Fruit fly (Drosophila melanogaster) Kc167 (cell line): ENCODE measurements around the gene CG31683.

Source experiments
- Myc ChIP-seq: fragments of >200 bp; optimal IDR thresholded peaks from 2 replicates; lab custom pipeline; 2017; ENCODE audit warnings: missing external identifiers
- Sin3A ChIP-seq: fragments of >200 bp; optimal IDR thresholded peaks from 2 replicates; lab custom pipeline; 2018; ENCODE audit warnings: missing external identifiers
- h ChIP-seq: fragments of >200 bp; optimal IDR thresholded peaks from 3 replicates; lab custom pipeline; 2018; ENCODE audit warnings: missing external identifiers
- insv ChIP-seq: fragments of >200 bp; optimal IDR thresholded peaks from 3 replicates; lab custom pipeline; 2018; ENCODE audit warnings: missing external identifiers
- psq ChIP-seq: fragments of >200 bp; optimal IDR thresholded peaks from 2 replicates; lab custom pipeline; 2017; ENCODE audit warnings: missing external identifiers
- ttk ChIP-seq: sonication (Bioruptor generic); optimal IDR thresholded peaks from 2 replicates; lab custom pipeline; 2017; ENCODE audit warnings: missing external identifiers

CG31683 gene

dm6 chr2L:20425854-20426396 lies 23.8 kb downstream of the CG31683 start, which contains the start of gene CG31688:
Gene CG31688, plus strand, starts transcription at chr2L:20426199.
- no peak for TF ChIP-seq h
- no peak for TF ChIP-seq insv (lab: Kevin White, UChicago)
- no peak for TF ChIP-seq Myc (lab: Kevin White, UChicago)
- no peak for TF ChIP-seq Sin3A
- no peak for TF ChIP-seq psq (lab: Kevin White, UChicago)
- no peak for TF ChIP-seq ttk (lab: Kevin White, UChicago)

- no peak for TF ChIP-seq psq (lab: Kevin White, UChicago)
- no peak for TF ChIP-seq Myc (lab: Kevin White, UChicago)
- no peak for TF ChIP-seq insv (lab: Kevin White, UChicago)
- no peak for TF ChIP-seq Sin3A
- TF ChIP-seq ttk (lab: Kevin White, UChicago), result no peak
- TF ChIP-seq h, result no peak
Observed at dm6 chr2L:20424560-20424959, 25.2 kb downstream of the CG31683 start, which contains the start of gene CG15130. Gene CG15130, minus strand, starts transcription at chr2L:20424660.

- TF ChIP-seq h, result no peak
- TF ChIP-seq ttk (lab: Kevin White, UChicago), result no peak
- TF ChIP-seq Myc (lab: Kevin White, UChicago), result no peak
- no peak for TF ChIP-seq psq (lab: Kevin White, UChicago)
Observed at dm6 chr2L:20420035-20420434, 29.7 kb downstream of the CG31683 start.

dm6 chr2L:20417597-20418286 lies 32.0 kb downstream of the CG31683 start:
- TF ChIP-seq psq (lab: Kevin White, UChicago), result no peak
- no peak for TF ChIP-seq Sin3A
- no peak for TF ChIP-seq h
- TF ChIP-seq insv (lab: Kevin White, UChicago), result no peak
- no peak for TF ChIP-seq Myc (lab: Kevin White, UChicago)
- TF ChIP-seq ttk (lab: Kevin White, UChicago), result no peak

- TF ChIP-seq Sin3A, result no peak
- TF ChIP-seq Myc (lab: Kevin White, UChicago), result no peak
Observed at dm6 chr2L:20416754-20417563, 32.8 kb downstream of the CG31683 start, which contains the start of the genes CG10949 and Arpc2. Gene CG10949, minus strand, starts transcription at chr2L:20416918. Gene Arpc2, plus strand, starts transcription at chr2L:20417057.

- TF ChIP-seq ttk (lab: Kevin White, UChicago), result no peak
- TF ChIP-seq psq (lab: Kevin White, UChicago), result no peak
- no peak for TF ChIP-seq insv (lab: Kevin White, UChicago)
- TF ChIP-seq Myc (lab: Kevin White, UChicago), result no peak
- TF ChIP-seq Sin3A, result no peak
- no peak for TF ChIP-seq h
Observed at dm6 chr2L:20414750-20415211, 35.0 kb downstream of the CG31683 start, which contains the start of gene CG10947. Gene CG10947, minus strand, starts transcription at chr2L:20414800.

dm6 chr2L:20413826-20414225 lies 35.9 kb downstream of the CG31683 start:
- TF ChIP-seq Sin3A (no peak), insv (lab: Kevin White, UChicago) (no peak)

- TF ChIP-seq h, result no peak
- TF ChIP-seq ttk (lab: Kevin White, UChicago), result no peak
- TF ChIP-seq Myc (lab: Kevin White, UChicago), result no peak
- TF ChIP-seq psq (lab: Kevin White, UChicago), result no peak
- TF ChIP-seq insv (lab: Kevin White, UChicago), result no peak
- TF ChIP-seq Sin3A, result no peak
Observed at dm6 chr2L:20401408-20401807, 48.4 kb downstream of the CG31683 start.

- TF ChIP-seq Sin3A (no peak), Myc (lab: Kevin White, UChicago) (no peak), psq (lab: Kevin White, UChicago) (no peak), h (no peak), insv (lab: Kevin White, UChicago) (no peak), ttk (lab: Kevin White, UChicago) (no peak)
Observed at dm6 chr2L:20400875-20401274, 48.9 kb downstream of the CG31683 start.

dm6 chr2L:20399239-20399638 lies 50.5 kb downstream of the CG31683 start:
- TF ChIP-seq Sin3A, result no peak
- TF ChIP-seq ttk (lab: Kevin White, UChicago), result no peak
- no peak for TF ChIP-seq psq (lab: Kevin White, UChicago)
- no peak for TF ChIP-seq h
- no peak for TF ChIP-seq Myc (lab: Kevin White, UChicago)
